Worm (Caenorhabditis elegans): ENCODE results near the gene srh-270.

- TF ChIP-seq ztf-11 (tag; optimal IDR thresholded peaks at IDR 0.05) (no peak), snpc-1.2 (GFP tag; IDR thresholded peaks at IDR 0.05) (no peak), lin-13 (GFP tag; optimal IDR thresholded peaks at IDR 0.05) (no peak), aly-2 (tag; optimal IDR thresholded peaks at IDR 0.05) (no peak), daf-16 (GFP tag; optimal IDR thresholded peaks at IDR 0.05) (no peak), daf-16 (tag; optimal IDR thresholded peaks at IDR 0.05) (peak; percentile 31), mxl-3 (GFP tag; optimal IDR thresholded peaks at IDR 0.05) (no peak), zip-2 (tag; optimal IDR thresholded peaks at IDR 0.05) (no peak), pqm-1 (tag; optimal IDR thresholded peaks at IDR 0.05) (peak; percentile 74), snpc-4 (tag; optimal IDR thresholded peaks at IDR 0.05) (no peak), madf-9 (GFP tag; conservative IDR thresholded peaks at IDR 0.05) (no peak), nhr-76 (tag; optimal IDR thresholded peaks at IDR 0.05) (no peak)
Measured at ce11 chrV:2880356-2880755, 19.0 kb upstream of the srh-270 start.
